Worm (Caenorhabditis elegans) whole organism, midembryonic: ENCODE results near the gene col-157.

Experiments
- ref-1 ChIP-seq: fragments of 200-800 bp; sonication (Bioruptor generic); conservative IDR thresholded peaks from 2 replicates; pipeline ENCODE4 v1.3.6; 2022; ENCODE audit warnings: missing genetic modification reagents, missing genetic modification characterization, missing compliant biosample characterization
- tab-1 ChIP-seq: fragments of 200-800 bp; sonication (Bioruptor generic); IDR thresholded peaks from 2 replicates; pipeline ENCODE4 v1.3.6; 2022; ENCODE audit warnings: missing genetic modification characterization, missing compliant biosample characterization
- ztf-23 ChIP-seq: fragments of 200-800 bp; sonication (Bioruptor generic); IDR thresholded peaks from 2 replicates; pipeline ENCODE4 v1.3.6; 2022; ENCODE audit warnings: missing genetic modification reagents, missing genetic modification characterization, missing compliant biosample characterization
- ztf-29 ChIP-seq: fragments of 200-800 bp; sonication (Bioruptor generic); IDR thresholded peaks from 2 replicates; pipeline ENCODE4 v1.3.6; 2022; ENCODE audit warnings: missing genetic modification reagents, missing genetic modification characterization, missing compliant biosample characterization

DNA sequence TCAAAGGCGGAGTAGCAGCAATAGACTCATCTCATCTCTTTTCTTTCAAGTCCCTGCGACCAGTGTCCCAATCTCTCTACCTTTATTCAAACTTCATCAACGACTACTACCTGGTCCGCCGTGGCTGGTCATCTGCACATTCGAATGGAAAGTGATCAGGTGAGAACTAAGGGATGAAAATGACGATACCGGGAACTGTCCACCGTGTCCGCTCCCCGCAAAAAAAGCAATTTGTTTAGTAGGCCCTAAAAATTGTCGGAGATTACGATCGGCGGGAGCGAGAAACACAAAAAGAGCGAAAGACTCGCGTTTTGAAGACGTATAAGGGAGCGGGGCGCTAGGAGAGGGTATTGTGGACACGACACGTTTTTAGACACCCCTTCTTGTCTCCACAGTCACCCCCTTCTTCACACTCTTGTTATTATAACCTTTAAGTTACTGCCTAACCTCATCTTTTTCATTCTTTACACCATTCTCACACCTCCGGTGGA lies 20.8 kb upstream of the col-157 start, which contains the start of gene zipt-16:
- no peak for TF ChIP-seq tab-1
- TF ChIP-seq ztf-29: no peak
- TF ChIP-seq ref-1 (GFP tag; lab: Robert Waterston, UW): no peak
- TF ChIP-seq ztf-23 (GFP tag; lab: Robert Waterston, UW): no peak
